Fruit fly (Drosophila melanogaster) whole organism, embryonic: ENCODE results near the gene CG7506.

Experiments used
- ATbp ChIP-seq: fragments of 200-800 bp; sonication (Bioruptor generic); optimal IDR thresholded peaks from 2 replicates; lab custom pipeline; 2017; ENCODE audit warnings: missing biosample characterization, mild to moderate bottlenecking, missing genetic modification characterization, missing genetic modification reagents
- B-H2 ChIP-seq: fragments of 200-800 bp; sonication (Bioruptor generic); optimal IDR thresholded peaks from 2 replicates; lab custom pipeline; 2018; ENCODE audit warnings: missing biosample characterization, mild to moderate bottlenecking, missing genetic modification characterization
- Bgb ChIP-seq: fragments of 200-800 bp; sonication (Bioruptor generic); IDR thresholded peaks from 2 replicates; pipeline ENCODE4 v1.3.6; 2022; ENCODE audit warnings: missing biosample characterization, missing genetic modification characterization; ENCODE audit not compliant: partially characterized antibody
- CG10267 ChIP-seq: fragments of 200-800 bp; sonication (Bioruptor generic); optimal IDR thresholded peaks from 2 replicates; lab custom pipeline; 2018; ENCODE audit warnings: missing biosample characterization, mild to moderate bottlenecking, missing genetic modification characterization, moderate library complexity
- CG12391 ChIP-seq: fragments of 200-800 bp; sonication (Bioruptor generic); optimal IDR thresholded peaks from 3 replicates; lab custom pipeline; 2018; ENCODE audit warnings: missing biosample characterization, mild to moderate bottlenecking, missing genetic modification characterization, moderate library complexity
- CG12942 ChIP-seq: fragments of 200-800 bp; sonication (Bioruptor generic); optimal IDR thresholded peaks from 3 replicates; lab custom pipeline; 2016; ENCODE audit warnings: missing biosample characterization, missing genetic modification characterization
- CG14441 ChIP-seq: fragments of 200-800 bp; sonication (Bioruptor generic); IDR thresholded peaks from 2 replicates; pipeline ENCODE4 v1.3.6; 2022; ENCODE audit warnings: missing biosample characterization, missing genetic modification characterization
- CG1602 ChIP-seq: fragments of 200-800 bp; sonication (Bioruptor generic); optimal IDR thresholded peaks from 3 replicates; lab custom pipeline; 2016; ENCODE audit warnings: missing biosample characterization, missing genetic modification characterization
- CG1647 ChIP-seq: fragments of 200-800 bp; sonication (Bioruptor generic); optimal IDR thresholded peaks from 3 replicates; lab custom pipeline; 2016; ENCODE audit warnings: missing biosample characterization, missing genetic modification characterization
- CG17568 ChIP-seq: fragments of 200-800 bp; sonication (Bioruptor generic); optimal IDR thresholded peaks from 2 replicates; lab custom pipeline; 2018; ENCODE audit warnings: missing biosample characterization, mild to moderate bottlenecking, missing genetic modification characterization, moderate library complexity
- CG17829 ChIP-seq: fragments of 200-800 bp; optimal IDR thresholded peaks from 2 replicates; lab custom pipeline; 2019; ENCODE audit warnings: missing biosample characterization, mild to moderate bottlenecking, missing genetic modification characterization, moderate library complexity
- CG1832 ChIP-seq: fragments of 200-800 bp; sonication (Bioruptor generic); optimal IDR thresholded peaks from 2 replicates; lab custom pipeline; 2017; ENCODE audit warnings: missing biosample characterization, mild to moderate bottlenecking, missing genetic modification characterization, inconsistent platforms
- CG18619 ChIP-seq: fragments of 200-800 bp; sonication (Bioruptor generic); optimal IDR thresholded peaks from 3 replicates; lab custom pipeline; 2017; ENCODE audit warnings: missing biosample characterization, mild to moderate bottlenecking, missing genetic modification characterization
- CG2889 ChIP-seq: fragments of 200-800 bp; sonication (Bioruptor generic); IDR thresholded peaks from 3 replicates; pipeline ENCODE4 v1.3.6; 2022; ENCODE audit warnings: missing biosample characterization, missing genetic modification characterization
- CG30020 ChIP-seq: fragments of 200-800 bp; optimal IDR thresholded peaks from 2 replicates; lab custom pipeline; 2019; ENCODE audit warnings: missing biosample characterization, mild to moderate bottlenecking, missing genetic modification characterization, moderate library complexity
- CG3407 ChIP-seq: fragments of 200-800 bp; sonication (Bioruptor generic); optimal IDR thresholded peaks from 2 replicates; lab custom pipeline; 2018; ENCODE audit warnings: missing biosample characterization, mild to moderate bottlenecking, missing genetic modification characterization
- CG4282 ChIP-seq: fragments of 200-800 bp; sonication (Bioruptor generic); optimal IDR thresholded peaks from 2 replicates; lab custom pipeline; 2016; ENCODE audit warnings: missing biosample characterization, missing genetic modification characterization
- CG6254 ChIP-seq: fragments of 200-800 bp; sonication (Bioruptor generic); optimal IDR thresholded peaks from 3 replicates; lab custom pipeline; 2017; ENCODE audit warnings: mild to moderate bottlenecking, missing biosample characterization, missing genetic modification reagents, missing genetic modification characterization
- CG7556 ChIP-seq: fragments of 200-800 bp; sonication (Bioruptor generic); optimal IDR thresholded peaks from 2 replicates; lab custom pipeline; 2017; ENCODE audit warnings: missing biosample characterization, mild to moderate bottlenecking, missing genetic modification characterization
- CG7745 ChIP-seq: fragments of 200-800 bp; sonication (Bioruptor generic); optimal IDR thresholded peaks from 2 replicates; lab custom pipeline; 2018; ENCODE audit warnings: missing biosample characterization, mild to moderate bottlenecking, missing genetic modification characterization, moderate library complexity
- CG8290 ChIP-seq, 3 experiments: fragments of 200-800 bp; sonication (Bioruptor generic); optimal IDR thresholded peaks; 2 replicates each; lab custom pipeline; 2016 to 2019; ENCODE audit warnings: missing biosample characterization in 3 of 3, missing genetic modification characterization in 3 of 3, mild to moderate bottlenecking in 2 of 3, moderate library complexity in 1 of 3
- CG9797 ChIP-seq: fragments of 200-800 bp; sonication (Bioruptor generic); optimal IDR thresholded peaks from 3 replicates; lab custom pipeline; 2018; ENCODE audit warnings: missing biosample characterization, mild to moderate bottlenecking, missing genetic modification characterization
- D19A ChIP-seq: fragments of 200-800 bp; optimal IDR thresholded peaks from 3 replicates; lab custom pipeline; 2019; ENCODE audit warnings: missing biosample characterization, mild to moderate bottlenecking, missing genetic modification characterization, moderate library complexity
- Fer2 ChIP-seq: fragments of 200-800 bp; sonication (Bioruptor generic); optimal IDR thresholded peaks from 2 replicates; lab custom pipeline; 2018; ENCODE audit warnings: missing biosample characterization, mild to moderate bottlenecking, missing genetic modification characterization, moderate library complexity
- Gsc ChIP-seq: fragments of 200-800 bp; sonication (Bioruptor generic); IDR thresholded peaks from 2 replicates; pipeline ENCODE4 v1.3.6; 2022; ENCODE audit warnings: missing biosample characterization, missing genetic modification characterization
- MTF-1 ChIP-seq: fragments of 200-800 bp; sonication (Bioruptor generic); optimal IDR thresholded peaks from 2 replicates; lab custom pipeline; 2018; ENCODE audit warnings: missing biosample characterization, mild to moderate bottlenecking, missing genetic modification characterization, borderline replicate concordance
- Med ChIP-seq: fragments of 200-800 bp; sonication (Bioruptor generic); peaks from one replicate; lab custom pipeline; 2016; ENCODE audit warnings: missing biosample characterization, missing genetic modification characterization, mild to moderate bottlenecking, inconsistent platforms, moderate library complexity
- Rx ChIP-seq: fragments of 200-800 bp; sonication (Bioruptor generic); IDR thresholded peaks from 2 replicates; pipeline ENCODE4 v1.3.6; 2022; ENCODE audit warnings: missing biosample characterization, missing genetic modification characterization
- Sox102F ChIP-seq: fragments of 200-800 bp; sonication (Bioruptor generic); optimal IDR thresholded peaks from 2 replicates; lab custom pipeline; 2018; ENCODE audit warnings: missing biosample characterization, mild to moderate bottlenecking, missing genetic modification characterization, moderate library complexity
- YL-1 ChIP-seq: fragments of 200-800 bp; sonication (Bioruptor generic); optimal IDR thresholded peaks from 3 replicates; lab custom pipeline; 2017; ENCODE audit warnings: missing biosample characterization, mild to moderate bottlenecking, missing genetic modification characterization
- bbx ChIP-seq: fragments of 200-800 bp; sonication (Bioruptor generic); IDR thresholded peaks from 2 replicates; pipeline ENCODE4 v1.3.6; 2022; ENCODE audit warnings: missing biosample characterization, missing genetic modification characterization; ENCODE audit not compliant: partially characterized antibody
- chn ChIP-seq: fragments of 200-800 bp; sonication (Bioruptor generic); optimal IDR thresholded peaks from 2 replicates; lab custom pipeline; 2016; ENCODE audit warnings: missing biosample characterization, missing genetic modification characterization
- croc ChIP-seq: fragments of 200-800 bp; sonication (Bioruptor generic); conservative IDR thresholded peaks from 3 replicates; pipeline ENCODE4 v1.3.6; 2022; ENCODE audit warnings: missing biosample characterization, missing genetic modification characterization
- dan ChIP-seq: fragments of 200-800 bp; sonication (Bioruptor generic); IDR thresholded peaks from 2 replicates; pipeline ENCODE4 v1.3.6; 2022; ENCODE audit warnings: missing biosample characterization, missing genetic modification characterization
- ems ChIP-seq: fragments of 200-800 bp; sonication (Bioruptor generic); optimal IDR thresholded peaks from 3 replicates; lab custom pipeline; 2016; ENCODE audit warnings: missing biosample characterization, missing genetic modification characterization
- exex ChIP-seq: fragments of 200-800 bp; sonication (Bioruptor generic); optimal IDR thresholded peaks from 4 replicates; lab custom pipeline; 2018; ENCODE audit warnings: missing biosample characterization, mild to moderate bottlenecking, missing genetic modification characterization, moderate library complexity
- fd102C ChIP-seq: fragments of 200-800 bp; sonication (Bioruptor generic); optimal IDR thresholded peaks from 2 replicates; lab custom pipeline; 2018; ENCODE audit warnings: missing biosample characterization, mild to moderate bottlenecking, missing genetic modification characterization, moderate library complexity
- jumu ChIP-seq: fragments of 200-800 bp; sonication (Bioruptor generic); optimal IDR thresholded peaks from 3 replicates; lab custom pipeline; 2016; ENCODE audit warnings: missing biosample characterization, missing genetic modification characterization
- knrl ChIP-seq: fragments of 200-800 bp; sonication (Bioruptor generic); IDR thresholded peaks from 3 replicates; pipeline ENCODE4 v1.3.6; 2022; ENCODE audit warnings: missing biosample characterization, missing genetic modification characterization; ENCODE audit not compliant: partially characterized antibody
- mirr ChIP-seq: fragments of 200-800 bp; sonication (Bioruptor generic); optimal IDR thresholded peaks from 3 replicates; lab custom pipeline; 2018; ENCODE audit warnings: missing biosample characterization, mild to moderate bottlenecking, missing genetic modification characterization
- nerfin-2 ChIP-seq: fragments of 200-800 bp; sonication (Bioruptor generic); IDR thresholded peaks from 2 replicates; pipeline ENCODE4 v1.3.6; 2022; ENCODE audit warnings: missing biosample characterization, missing genetic modification characterization; ENCODE audit not compliant: partially characterized antibody
- pum ChIP-seq: fragments of 200-800 bp; sonication (Bioruptor generic); optimal IDR thresholded peaks from 2 replicates; lab custom pipeline; 2016; ENCODE audit warnings: missing biosample characterization, missing genetic modification characterization
- pzg ChIP-seq: fragments of 200-800 bp; sonication (Bioruptor generic); optimal IDR thresholded peaks from 3 replicates; lab custom pipeline; 2018; ENCODE audit warnings: missing biosample characterization, mild to moderate bottlenecking, missing genetic modification characterization, moderate library complexity
- ranshi ChIP-seq: fragments of 200-800 bp; sonication (Bioruptor generic); IDR thresholded peaks from 2 replicates; pipeline ENCODE4 v1.3.6; 2022; ENCODE audit warnings: missing biosample characterization, missing genetic modification characterization
- sc ChIP-seq, 3 experiments: fragments of >200 bp in 2 of 3; fragments of 200-800 bp in 1 of 3; sonication (Bioruptor generic) in 1 of 3; optimal IDR thresholded peaks; 2 replicates in 2 of 3; 3 replicates in 1 of 3; lab custom pipeline; 2017; ENCODE audit warnings: mild to moderate bottlenecking in 1 of 3, missing biosample characterization in 1 of 3, missing genetic modification characterization in 1 of 3, missing genetic modification reagents in 1 of 3
- sqz ChIP-seq: fragments of 200-800 bp; sonication (Bioruptor generic); optimal IDR thresholded peaks from 3 replicates; lab custom pipeline; 2018; ENCODE audit warnings: missing biosample characterization, mild to moderate bottlenecking, missing genetic modification characterization
- sug ChIP-seq: fragments of 200-800 bp; optimal IDR thresholded peaks from 2 replicates; lab custom pipeline; 2019; ENCODE audit warnings: missing biosample characterization, mild to moderate bottlenecking, missing genetic modification characterization, moderate library complexity
- trh ChIP-seq: fragments of 200-800 bp; sonication (Bioruptor generic); optimal IDR thresholded peaks from 2 replicates; lab custom pipeline; 2016; ENCODE audit warnings: missing biosample characterization, missing genetic modification characterization
- tx ChIP-seq: fragments of 200-800 bp; sonication (Bioruptor generic); optimal IDR thresholded peaks from 2 replicates; lab custom pipeline; 2016; ENCODE audit warnings: missing biosample characterization, missing genetic modification characterization

Gene CG7506

DNA sequence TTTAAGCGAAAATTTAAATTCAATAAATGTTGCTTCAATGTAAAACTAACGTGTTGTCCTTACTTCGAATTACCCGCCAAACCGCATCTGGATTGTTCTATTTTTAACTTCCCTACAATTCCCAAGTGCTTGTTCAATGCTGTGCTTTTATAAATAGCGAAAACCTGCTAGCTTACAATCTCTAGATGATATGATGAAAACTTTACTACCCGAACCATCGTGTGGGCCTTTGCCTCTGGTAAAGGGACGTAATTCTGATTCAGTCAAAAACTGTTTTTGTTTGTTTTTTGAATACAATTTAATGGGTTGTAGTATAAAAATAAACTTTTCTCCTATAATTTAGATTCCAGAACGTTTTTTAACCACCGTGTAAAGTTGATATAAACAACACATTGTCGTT is 1.9 kb downstream of the CG7506 start (continued):
- TF ChIP-seq CG1647 (GFP tag; lab: Kevin White, UChicago) (no peak), CG1832 (no peak), B-H2 (GFP tag; lab: Kevin White, UChicago) (no peak), CG12942 (GFP tag; lab: Kevin White, UChicago) (no peak), sqz (GFP tag; lab: Kevin White, UChicago) (no peak), CG9797 (no peak), CG7745 (tag; lab: Kevin White, UChicago) (no peak), jumu (no peak), ems (GFP tag; lab: Kevin White, UChicago) (no peak), CG3407 (GFP tag; lab: Kevin White, UChicago) (no peak), bbx (GFP tag; lab: Robert Waterston, UW) (no peak), CG10267 (tag; lab: Kevin White, UChicago) (no peak), D19A (tag; lab: Kevin White, UChicago) (no peak), Fer2 (tag; lab: Kevin White, UChicago) (no peak), CG18619 (GFP tag; lab: Kevin White, UChicago) (no peak), mirr (GFP tag; lab: Kevin White, UChicago) (no peak), tx (no peak), CG17568 (GFP tag; lab: Kevin White, UChicago) (no peak), dan (GFP tag; lab: Robert Waterston, UW) (no peak), exex (tag; lab: Kevin White, UChicago) (no peak), croc (GFP tag; lab: Robert Waterston, UW) (no peak), pzg (GFP tag; lab: Kevin White, UChicago) (no peak), CG14441 (GFP tag; lab: Robert Waterston, UW) (no peak), Gsc (GFP tag; lab: Robert Waterston, UW) (no peak), fd102C (GFP tag; lab: Kevin White, UChicago) (no peak), CG8290 (GFP tag; optimal IDR thresholded peaks at IDR 0.05; lab: Kevin White, UChicago) (no peak), CG8290 (tag; optimal IDR thresholded peaks at IDR 0.05; lab: Kevin White, UChicago) (peak in 1 of 2 experiments; percentile 1), CG7556 (GFP tag; lab: Kevin White, UChicago) (no peak), chn (no peak), CG17829 (tag; lab: Kevin White, UChicago) (no peak), sug (tag; lab: Kevin White, UChicago) (no peak), pum (GFP tag; lab: Kevin White, UChicago) (no peak), nerfin-2 (GFP tag; lab: Robert Waterston, UW) (0 out of 2 replicates have a peak, but pooled peaks have one; percentile 36), ranshi (GFP tag; lab: Robert Waterston, UW) (no peak), ATbp (GFP tag; lab: Kevin White, UChicago) (no peak), CG6254 (no peak), Sox102F (GFP tag; lab: Kevin White, UChicago) (no peak), Rx (no peak), CG2889 (GFP tag; lab: Robert Waterston, UW) (no peak), CG4282 (GFP tag; lab: Kevin White, UChicago) (no peak), MTF-1 (GFP tag; lab: Kevin White, UChicago) (no peak), CG30020 (no peak), YL-1 (GFP tag; lab: Kevin White, UChicago) (no peak), Bgb (GFP tag; lab: Robert Waterston, UW) (peak; percentile 48), sc (optimal IDR thresholded peaks at IDR 0.05; lab: Kevin White, UChicago) (no peak), sc (GFP tag; optimal IDR thresholded peaks at IDR 0.05; lab: Kevin White, UChicago) (no peak), Med (GFP tag; lab: Kevin White, UChicago) (peak; percentile 21), knrl (GFP tag; lab: Robert Waterston, UW) (0 out of 3 replicates have a peak, but pooled peaks have one; percentile 31), trh (GFP tag; lab: Kevin White, UChicago) (no peak), CG1602 (GFP tag; lab: Kevin White, UChicago) (no peak), CG12391 (tag; lab: Kevin White, UChicago) (no peak)
